Worm (Caenorhabditis elegans) whole organism, early embryonic: Measurements from ENCODE around the gene wdr-31.

Experiments used
- B0310.2 ChIP-seq: sonication (generic microtip); optimal IDR thresholded peaks from 2 replicates; lab custom pipeline; 2016; ENCODE audit warnings: mild to moderate bottlenecking, missing genetic modification characterization, missing compliant biosample characterization
- F13C5.2 ChIP-seq: sonication (generic microtip); optimal IDR thresholded peaks from 2 replicates; lab custom pipeline; 2017; ENCODE audit warnings: mild to moderate bottlenecking, missing genetic modification characterization, inconsistent platforms, missing compliant biosample characterization
- aly-1 ChIP-seq: sonication (generic microtip); optimal IDR thresholded peaks from 2 replicates; lab custom pipeline; 2016; ENCODE audit warnings: missing genetic modification characterization, missing compliant biosample characterization
- ama-1 ChIP-seq: fragments of 150-350 bp; optimal IDR thresholded peaks from 2 replicates; lab custom pipeline; 2014
- flt-1 ChIP-seq: fragments of 200-800 bp; sonication (Bioruptor generic); IDR thresholded peaks from 2 replicates; pipeline ENCODE4 v1.3.6; 2022; ENCODE audit warnings: missing genetic modification characterization, missing compliant biosample characterization
- hmbx-1 ChIP-seq: sonication (generic microtip); optimal IDR thresholded peaks from 2 replicates; lab custom pipeline; 2016; ENCODE audit warnings: mild to moderate bottlenecking, missing genetic modification characterization, missing compliant biosample characterization
- pes-1 ChIP-seq: fragments of 200-800 bp; sonication (Bioruptor generic); IDR thresholded peaks from 2 replicates; pipeline ENCODE4 v1.3.6; 2022; ENCODE audit warnings: missing genetic modification reagents, missing genetic modification characterization, missing compliant biosample characterization

- TF ChIP-seq flt-1 (GFP tag; lab: Robert Waterston, UW) (no peak), B0310.2 (tag; lab: Kevin White, UChicago) (no peak), hmbx-1 (no peak), ama-1 (lab: Kevin White, UChicago) (no peak), aly-1 (tag; lab: Kevin White, UChicago) (no peak), pes-1 (GFP tag; lab: Robert Waterston, UW) (no peak), F13C5.2 (tag; lab: Kevin White, UChicago) (no peak)
These were observed 34.9 kb downstream of the wdr-31 start, which contains the start of gene sri-61 for ce11 chrII:2700229-2700628.
